Fruit fly (Drosophila melanogaster) whole organism, adult: ENCODE measurements around the gene Irk2.

Experiments used
- CG11617 ChIP-seq: fragments of 200-800 bp; sonication (Bioruptor generic); optimal IDR thresholded peaks from 2 replicates; lab custom pipeline; 2017; ENCODE audit warnings: mild to moderate bottlenecking, missing biosample characterization, missing genetic modification reagents, missing genetic modification characterization
- CG12768 ChIP-seq: fragments of 200-800 bp; sonication (Bioruptor generic); optimal IDR thresholded peaks from 2 replicates; lab custom pipeline; 2017; ENCODE audit warnings: missing biosample characterization, missing genetic modification characterization, mild to moderate bottlenecking, moderate library complexity, missing genetic modification reagents
- CG14711 ChIP-seq: fragments of 200-800 bp; sonication (Bioruptor generic); optimal IDR thresholded peaks from 2 replicates; lab custom pipeline; 2018; ENCODE audit warnings: missing biosample characterization, mild to moderate bottlenecking, missing genetic modification characterization, moderate library complexity
- CG1620 ChIP-seq: fragments of 200-800 bp; sonication (Bioruptor generic); optimal IDR thresholded peaks from 2 replicates; lab custom pipeline; 2016; ENCODE audit warnings: missing biosample characterization, missing genetic modification characterization
- CG33017 ChIP-seq: fragments of 200-800 bp; sonication (Bioruptor generic); optimal IDR thresholded peaks from 2 replicates; lab custom pipeline; 2018; ENCODE audit warnings: missing biosample characterization, mild to moderate bottlenecking, missing genetic modification characterization, moderate library complexity
- CG5204 ChIP-seq: fragments of 200-800 bp; sonication (Bioruptor generic); optimal IDR thresholded peaks from 2 replicates; lab custom pipeline; 2016; ENCODE audit warnings: missing biosample characterization, missing genetic modification characterization
- CG7045 ChIP-seq: fragments of 200-800 bp; sonication (Bioruptor generic); optimal IDR thresholded peaks from 2 replicates; lab custom pipeline; 2017; ENCODE audit warnings: missing biosample characterization, mild to moderate bottlenecking, missing genetic modification characterization
- CG7101 ChIP-seq: fragments of 200-800 bp; sonication (Bioruptor generic); optimal IDR thresholded peaks from 2 replicates; lab custom pipeline; 2018; ENCODE audit warnings: missing biosample characterization, mild to moderate bottlenecking, missing genetic modification characterization, moderate library complexity
- Clk ChIP-seq: fragments of 200-800 bp; sonication (Bioruptor generic); optimal IDR thresholded peaks from 2 replicates; lab custom pipeline; 2017; ENCODE audit warnings: missing biosample characterization, missing genetic modification characterization
- Crg-1 ChIP-seq: fragments of 200-800 bp; sonication (Bioruptor generic); optimal IDR thresholded peaks from 2 replicates; lab custom pipeline; 2016; ENCODE audit warnings: missing biosample characterization, missing genetic modification characterization
- Hr96 ChIP-seq: fragments of 200-800 bp; sonication (Bioruptor generic); optimal IDR thresholded peaks from 2 replicates; lab custom pipeline; 2016; ENCODE audit warnings: missing biosample characterization, missing genetic modification characterization
- bab1 ChIP-seq: fragments of 200-800 bp; sonication (Bioruptor generic); optimal IDR thresholded peaks from 3 replicates; lab custom pipeline; 2019; ENCODE audit warnings: missing biosample characterization, mild to moderate bottlenecking, missing genetic modification characterization, moderate library complexity
- cic ChIP-seq: fragments of 200-800 bp; sonication (Bioruptor generic); optimal IDR thresholded peaks from 2 replicates; lab custom pipeline; 2017; ENCODE audit warnings: missing biosample characterization, mild to moderate bottlenecking, missing genetic modification characterization, moderate library complexity
- cnc ChIP-seq, 2 experiments: fragments of >200 bp; optimal IDR thresholded peaks; 2 replicates each; lab custom pipeline; 2017
- kay ChIP-seq: fragments of 200-800 bp; sonication (Bioruptor generic); peaks from one replicate; lab custom pipeline; 2016; ENCODE audit warnings: missing biosample characterization, missing genetic modification characterization, borderline replicate concordance
- ovo ChIP-seq: fragments of 200-800 bp; sonication (Bioruptor generic); optimal IDR thresholded peaks from 2 replicates; lab custom pipeline; 2016; ENCODE audit warnings: missing biosample characterization, missing genetic modification characterization
- pad ChIP-seq: fragments of 200-800 bp; sonication (Bioruptor generic); optimal IDR thresholded peaks from 3 replicates; lab custom pipeline; 2017; ENCODE audit warnings: missing biosample characterization, missing genetic modification characterization, mild to moderate bottlenecking, moderate library complexity, missing genetic modification reagents
- tj ChIP-seq: fragments of 200-800 bp; sonication (Bioruptor generic); optimal IDR thresholded peaks from 3 replicates; lab custom pipeline; 2017; ENCODE audit warnings: missing biosample characterization, mild to moderate bottlenecking, missing genetic modification characterization, moderate library complexity
- toe ChIP-seq: fragments of 200-800 bp; sonication (Bioruptor generic); optimal IDR thresholded peaks from 2 replicates; lab custom pipeline; 2016; ENCODE audit warnings: missing biosample characterization, missing genetic modification characterization

Gene Irk2

dm6 chr3R:23486743-23487142 is 32.5 kb downstream of the Irk2 start:
- TF ChIP-seq Hr96 (GFP tag; lab: Kevin White, UChicago) = no peak

dm6 chr3R:23483563-23483962 is 35.7 kb downstream of the Irk2 start, which contains the start of gene Ir94g:
Gene Ir94g, plus strand, starts transcription at chr3R:23483863.
- TF ChIP-seq kay (GFP tag; lab: Kevin White, UChicago) (no peak), cic (GFP tag; lab: Kevin White, UChicago) (no peak), Hr96 (GFP tag; lab: Kevin White, UChicago) (no peak), CG1620 (GFP tag; lab: Kevin White, UChicago) (no peak), toe (no peak), cnc (optimal IDR thresholded peaks at IDR 0.05; lab: Kevin White, UChicago) (no peak), bab1 (GFP tag; lab: Kevin White, UChicago) (no peak), CG5204 (GFP tag; lab: Kevin White, UChicago) (no peak), CG11617 (GFP tag; lab: Kevin White, UChicago) (no peak), CG12768 (GFP tag; lab: Kevin White, UChicago) (no peak), CG7101 (tag; lab: Kevin White, UChicago) (no peak), CG14711 (tag; lab: Kevin White, UChicago) (no peak), Clk (no peak), tj (GFP tag; lab: Kevin White, UChicago) (no peak), Crg-1 (GFP tag; lab: Kevin White, UChicago) (no peak), pad (no peak), CG7045 (GFP tag; lab: Kevin White, UChicago) (no peak), ovo (GFP tag; lab: Kevin White, UChicago) (no peak)

- TF ChIP-seq kay (GFP tag; lab: Kevin White, UChicago) (no peak), CG14711 (tag; lab: Kevin White, UChicago) (no peak), cnc (optimal IDR thresholded peaks at IDR 0.05; lab: Kevin White, UChicago) (no peak), toe (no peak), bab1 (GFP tag; lab: Kevin White, UChicago) (no peak), CG7101 (tag; lab: Kevin White, UChicago) (no peak), CG33017 (tag; lab: Kevin White, UChicago) (no peak), ovo (GFP tag; lab: Kevin White, UChicago) (no peak), CG11617 (GFP tag; lab: Kevin White, UChicago) (no peak), pad (no peak), CG12768 (GFP tag; lab: Kevin White, UChicago) (no peak), CG5204 (GFP tag; lab: Kevin White, UChicago) (no peak)
These were observed 37.9 kb downstream of the Irk2 start, which contains the start of gene Ir94f for dm6 chr3R:23481249-23481915. Gene Ir94f, plus strand, starts transcription at chr3R:23481865.

- TF ChIP-seq tj (GFP tag; lab: Kevin White, UChicago) (no peak), Crg-1 (GFP tag; lab: Kevin White, UChicago) (no peak), CG7045 (GFP tag; lab: Kevin White, UChicago) (no peak), ovo (GFP tag; lab: Kevin White, UChicago) (no peak), pad (no peak)
These were observed 43.2 kb downstream of the Irk2 start for dm6 chr3R:23476085-23476484.

- TF ChIP-seq CG33017 (tag; lab: Kevin White, UChicago) (no peak), CG14711 (tag; lab: Kevin White, UChicago) (no peak), tj (GFP tag; lab: Kevin White, UChicago) (no peak), Hr96 (GFP tag; lab: Kevin White, UChicago) (no peak), kay (GFP tag; lab: Kevin White, UChicago) (no peak), cic (GFP tag; lab: Kevin White, UChicago) (no peak), CG7101 (tag; lab: Kevin White, UChicago) (no peak), CG11617 (GFP tag; lab: Kevin White, UChicago) (no peak), toe (no peak), CG1620 (GFP tag; lab: Kevin White, UChicago) (no peak), CG7045 (GFP tag; lab: Kevin White, UChicago) (no peak), CG12768 (GFP tag; lab: Kevin White, UChicago) (no peak), pad (no peak), cnc (optimal IDR thresholded peaks at IDR 0.05; lab: Kevin White, UChicago) (no peak), bab1 (GFP tag; lab: Kevin White, UChicago) (no peak), Crg-1 (GFP tag; lab: Kevin White, UChicago) (no peak), ovo (GFP tag; lab: Kevin White, UChicago) (no peak)
These were observed 47.0 kb downstream of the Irk2 start, which contains the start of gene CG4374 for dm6 chr3R:23472011-23472958. Gene CG4374, minus strand, starts transcription at chr3R:23472278.
